Worm (Caenorhabditis elegans) whole organism, L2 larva: Measurements from ENCODE around the gene F13H8.12.

Experiments used
- C34F6.9 ChIP-seq: fragments of 150-350 bp; optimal IDR thresholded peaks from 2 replicates; lab custom pipeline; 2014; ENCODE audit warnings: missing biosample characterization, missing genetic modification characterization
- F13H6.1 ChIP-seq: sonication (generic microtip); optimal IDR thresholded peaks from 2 replicates; lab custom pipeline; 2016; ENCODE audit warnings: missing genetic modification characterization, missing compliant biosample characterization
- R02D3.7 ChIP-seq: fragments of 150-350 bp; optimal IDR thresholded peaks from 2 replicates; lab custom pipeline; 2014; ENCODE audit warnings: missing biosample characterization, missing genetic modification characterization
- Y55F3AM.14 ChIP-seq: fragments of 200-800 bp; sonication (Bioruptor generic); optimal IDR thresholded peaks from 2 replicates; lab custom pipeline; 2018; ENCODE audit warnings: mild to moderate bottlenecking, missing genetic modification characterization, missing compliant biosample characterization
- ZK546.5 ChIP-seq: sonication (generic microtip); optimal IDR thresholded peaks from 2 replicates; lab custom pipeline; 2017; ENCODE audit warnings: missing biosample characterization, missing genetic modification characterization
- alr-1 ChIP-seq: fragments of 150-350 bp; optimal IDR thresholded peaks from 2 replicates; lab custom pipeline; 2014; ENCODE audit warnings: missing biosample characterization, missing genetic modification characterization
- aly-2 ChIP-seq: fragments of 150-350 bp; optimal IDR thresholded peaks from 2 replicates; lab custom pipeline; 2014; ENCODE audit warnings: missing biosample characterization, missing genetic modification characterization
- ama-1 ChIP-seq: fragments of 150-350 bp; optimal IDR thresholded peaks from 2 replicates; lab custom pipeline; 2018; ENCODE audit warnings: inconsistent platforms
- blmp-1 ChIP-seq: sonication (generic microtip); optimal IDR thresholded peaks from 2 replicates; lab custom pipeline; 2017; ENCODE audit warnings: missing genetic modification characterization, mild to moderate bottlenecking, missing compliant biosample characterization, antibody characterized with exemption, moderate library complexity; ENCODE audit not compliant: insufficient read depth
- ceh-16 ChIP-seq: fragments of 150-350 bp; optimal IDR thresholded peaks from 2 replicates; lab custom pipeline; 2014; ENCODE audit warnings: missing biosample characterization, missing genetic modification characterization
- ceh-82 ChIP-seq: fragments of 150-350 bp; optimal IDR thresholded peaks from 2 replicates; lab custom pipeline; 2014; ENCODE audit warnings: missing biosample characterization, missing genetic modification characterization
- crh-2 ChIP-seq: sonication (generic microtip); optimal IDR thresholded peaks from 2 replicates; lab custom pipeline; 2017; ENCODE audit warnings: missing biosample characterization, missing genetic modification characterization
- dmd-4 ChIP-seq: sonication (generic microtip); optimal IDR thresholded peaks from 2 replicates; lab custom pipeline; 2017; ENCODE audit warnings: missing biosample characterization, missing genetic modification characterization
- elt-1 ChIP-seq: fragments of 150-350 bp; optimal IDR thresholded peaks from 2 replicates; lab custom pipeline; 2014; ENCODE audit warnings: missing biosample characterization, missing genetic modification characterization
- fos-1 ChIP-seq: fragments of 150-350 bp; optimal IDR thresholded peaks from 2 replicates; lab custom pipeline; 2014; ENCODE audit warnings: missing biosample characterization, missing genetic modification characterization
- gmeb-1 ChIP-seq: fragments of 150-350 bp; optimal IDR thresholded peaks from 2 replicates; lab custom pipeline; 2014; ENCODE audit warnings: missing biosample characterization, missing genetic modification characterization
- lin-11 ChIP-seq: fragments of 150-350 bp; sonication (generic microtip); optimal IDR thresholded peaks from 2 replicates; lab custom pipeline; 2014; ENCODE audit warnings: missing biosample characterization, missing genetic modification characterization, inconsistent platforms, mixed read lengths
- lin-39 ChIP-seq: fragments of 150-350 bp; optimal IDR thresholded peaks from 2 replicates; lab custom pipeline; 2014; ENCODE audit warnings: missing biosample characterization, missing genetic modification reagents, missing genetic modification characterization
- lsy-2 ChIP-seq, 2 experiments: fragments of 150-350 bp in 1 of 2; sonication (generic microtip) in 1 of 2; optimal IDR thresholded peaks; 2 replicates each; lab custom pipeline; 2014 to 2017; ENCODE audit warnings: missing biosample characterization in 2 of 2, missing genetic modification characterization in 2 of 2
- mbf-1 ChIP-seq: sonication (generic microtip); optimal IDR thresholded peaks from 2 replicates; lab custom pipeline; 2017; ENCODE audit warnings: missing biosample characterization, missing genetic modification characterization
- mdl-1 ChIP-seq, 2 experiments: fragments of 150-350 bp in 1 of 2; sonication (generic microtip) in 1 of 2; optimal IDR thresholded peaks; 2 replicates each; lab custom pipeline; 2017; ENCODE audit warnings: missing biosample characterization in 2 of 2, missing genetic modification characterization in 2 of 2
- nhr-12 ChIP-seq: fragments of 150-350 bp; optimal IDR thresholded peaks from 2 replicates; lab custom pipeline; 2014; ENCODE audit warnings: missing biosample characterization, missing genetic modification characterization
- nhr-129 ChIP-seq: fragments of 150-350 bp; optimal IDR thresholded peaks from 2 replicates; lab custom pipeline; 2014; ENCODE audit warnings: missing biosample characterization, missing genetic modification characterization
- nhr-23 ChIP-seq: fragments of 150-350 bp; optimal IDR thresholded peaks from 2 replicates; lab custom pipeline; 2014; ENCODE audit warnings: missing biosample characterization, missing genetic modification reagents, missing genetic modification characterization
- nhr-6 ChIP-seq: fragments of 150-350 bp; optimal IDR thresholded peaks from 2 replicates; lab custom pipeline; 2014; ENCODE audit warnings: missing biosample characterization, missing genetic modification characterization
- nhr-77 ChIP-seq: fragments of 150-350 bp; optimal IDR thresholded peaks from 2 replicates; lab custom pipeline; 2014; ENCODE audit warnings: missing biosample characterization, missing genetic modification characterization
- sem-4 ChIP-seq: fragments of 150-350 bp; optimal IDR thresholded peaks from 2 replicates; lab custom pipeline; 2014; ENCODE audit warnings: missing biosample characterization, missing genetic modification reagents, missing genetic modification characterization
- skn-1 ChIP-seq: sonication (generic microtip); optimal IDR thresholded peaks from 2 replicates; lab custom pipeline; 2017; ENCODE audit warnings: missing biosample characterization, missing genetic modification characterization
- sma-3 ChIP-seq: sonication (generic microtip); optimal IDR thresholded peaks from 2 replicates; lab custom pipeline; 2016; ENCODE audit warnings: missing genetic modification reagents, missing genetic modification characterization, missing compliant biosample characterization
- sma-9 ChIP-seq, 2 experiments: fragments of 150-350 bp in 1 of 2; sonication (generic microtip) in 1 of 2; optimal IDR thresholded peaks; 2 replicates each; lab custom pipeline; 2014 to 2016; ENCODE audit warnings: missing genetic modification characterization in 2 of 2, mild to moderate bottlenecking in 1 of 2, missing biosample characterization in 1 of 2, missing compliant biosample characterization in 1 of 2, missing genetic modification reagents in 1 of 2, moderate library complexity in 1 of 2
- snpc-4 ChIP-seq: fragments of 150-350 bp; optimal IDR thresholded peaks from 2 replicates; lab custom pipeline; 2014; ENCODE audit warnings: missing biosample characterization, missing genetic modification characterization
- unc-55 ChIP-seq: fragments of 150-350 bp; sonication (generic microtip); optimal IDR thresholded peaks from 3 replicates; lab custom pipeline; 2014; ENCODE audit warnings: missing biosample characterization, missing genetic modification reagents, missing genetic modification characterization
- ztf-4 ChIP-seq: fragments of 150-350 bp; optimal IDR thresholded peaks from 2 replicates; lab custom pipeline; 2014; ENCODE audit warnings: missing biosample characterization, missing genetic modification characterization

F13H8.12 gene

ce11 chrII:6290047-6290582 lies 27.8 kb downstream of the F13H8.12 start, which contains the start of gene upb-1:
TSS of gene upb-1 (minus strand) at chrII:6290097.
- TF ChIP-seq sem-4 (no peak), crh-2 (tag; lab: Kevin White, UChicago) (no peak), lsy-2 (tag; optimal IDR thresholded peaks at IDR 0.05; lab: Kevin White, UChicago) (peak in 1 of 2 experiments; percentile 52), Y55F3AM.14 (GFP tag; lab: Kevin White, UChicago) (no peak), R02D3.7 (tag; lab: Kevin White, UChicago) (no peak), aly-2 (tag; lab: Kevin White, UChicago) (no peak), sma-3 (no peak), C34F6.9 (tag; lab: Kevin White, UChicago) (peak; percentile 47), nhr-129 (tag; lab: Kevin White, UChicago) (peak; percentile 53), ceh-16 (tag; lab: Kevin White, UChicago) (no peak), F13H6.1 (tag; lab: Kevin White, UChicago) (peak; percentile 63), sma-9 (GFP tag; optimal IDR thresholded peaks at IDR 0.05; lab: Kevin White, UChicago) (peak; percentile 63), sma-9 (tag; optimal IDR thresholded peaks at IDR 0.05; lab: Kevin White, UChicago) (no peak), fos-1 (tag; lab: Kevin White, UChicago) (peak; percentile 41), blmp-1 (peak; percentile 23), elt-1 (tag; lab: Kevin White, UChicago) (no peak), snpc-4 (tag; lab: Kevin White, UChicago) (no peak), ZK546.5 (tag; lab: Kevin White, UChicago) (no peak)
- TF ChIP-seq, all 48 proteins: peak for 7

ce11 chrII:6292527-6292926 lies 30.2 kb downstream of the F13H8.12 start, which contains the start of gene nyn-3:
TSS of gene nyn-3 (minus strand) at chrII:6292627.
- no peak for TF ChIP-seq nhr-77 (tag; lab: Kevin White, UChicago)
- no peak for TF ChIP-seq nhr-129 (tag; lab: Kevin White, UChicago)
- no peak for TF ChIP-seq mdl-1 (tag; optimal IDR thresholded peaks at IDR 0.05; lab: Kevin White, UChicago)
- no peak for TF ChIP-seq skn-1 (tag; lab: Kevin White, UChicago)
- TF ChIP-seq gmeb-1 (tag; lab: Kevin White, UChicago), result no peak
- no peak for TF ChIP-seq lin-39 (tag; lab: Kevin White, UChicago)
- no peak for TF ChIP-seq ztf-4 (tag; lab: Kevin White, UChicago)
- no peak for TF ChIP-seq crh-2 (tag; lab: Kevin White, UChicago)
- TF ChIP-seq nhr-12, result no peak
- no peak for TF ChIP-seq aly-2 (tag; lab: Kevin White, UChicago)
- TF ChIP-seq alr-1 (tag; lab: Kevin White, UChicago), result no peak
- no peak for TF ChIP-seq mbf-1

ce11 chrII:6294261-6294660 lies 31.9 kb downstream of the F13H8.12 start, which contains the start of gene mps-1:
TSS of gene mps-1 (minus strand) at chrII:6294361.
- no peak for TF ChIP-seq nhr-6
- no peak for TF ChIP-seq snpc-4 (tag; lab: Kevin White, UChicago)
- TF ChIP-seq nhr-23 (tag; lab: Kevin White, UChicago), result no peak
- no peak for TF ChIP-seq sem-4
- no peak for TF ChIP-seq alr-1 (tag; lab: Kevin White, UChicago)
- TF ChIP-seq mdl-1 (tag; optimal IDR thresholded peaks at IDR 0.05; lab: Kevin White, UChicago), result no peak
- TF ChIP-seq lin-39 (tag; lab: Kevin White, UChicago), result no peak
- no peak for TF ChIP-seq nhr-12
- TF ChIP-seq sma-3, result no peak
- TF ChIP-seq F13H6.1 (tag; lab: Kevin White, UChicago), result no peak
- no peak for TF ChIP-seq crh-2 (tag; lab: Kevin White, UChicago)
- TF ChIP-seq unc-55 (GFP tag; lab: Kevin White, UChicago), result no peak
- no peak for TF ChIP-seq ztf-4 (tag; lab: Kevin White, UChicago)
- no peak for TF ChIP-seq ceh-82
- TF ChIP-seq lin-11 (tag; lab: Kevin White, UChicago), result no peak
- no peak for TF ChIP-seq dmd-4 (tag; lab: Kevin White, UChicago)
- TF ChIP-seq, all 48 proteins: peak for 0

ce11 chrII:6303209-6303740 lies 41.0 kb downstream of the F13H8.12 start, which contains the start of gene C29F5.1:
TSS of gene C29F5.1 (plus strand) at chrII:6303525.
- TF ChIP-seq nhr-129 (tag; lab: Kevin White, UChicago), result peak; percentile 46
- TF ChIP-seq ama-1 (lab: Kevin White, UChicago), result no peak
- peak; percentile 11 for TF ChIP-seq F13H6.1 (tag; lab: Kevin White, UChicago)
- TF ChIP-seq sma-9 (GFP tag; optimal IDR thresholded peaks at IDR 0.05; lab: Kevin White, UChicago), result peak; percentile 6
- no peak for TF ChIP-seq sma-9 (tag; optimal IDR thresholded peaks at IDR 0.05; lab: Kevin White, UChicago)
